Fruit fly (Drosophila melanogaster) ovary, adult (tissue): ENCODE measurements around the gene Helz.

Experiments
- CG17801 ChIP-seq: fragments of 200-800 bp; optimal IDR thresholded peaks from 2 replicates; lab custom pipeline; 2019; ENCODE audit warnings: missing biosample characterization, mild to moderate bottlenecking, missing genetic modification characterization, moderate library complexity; ENCODE audit not compliant: partially characterized antibody

The Helz gene

DNA sequence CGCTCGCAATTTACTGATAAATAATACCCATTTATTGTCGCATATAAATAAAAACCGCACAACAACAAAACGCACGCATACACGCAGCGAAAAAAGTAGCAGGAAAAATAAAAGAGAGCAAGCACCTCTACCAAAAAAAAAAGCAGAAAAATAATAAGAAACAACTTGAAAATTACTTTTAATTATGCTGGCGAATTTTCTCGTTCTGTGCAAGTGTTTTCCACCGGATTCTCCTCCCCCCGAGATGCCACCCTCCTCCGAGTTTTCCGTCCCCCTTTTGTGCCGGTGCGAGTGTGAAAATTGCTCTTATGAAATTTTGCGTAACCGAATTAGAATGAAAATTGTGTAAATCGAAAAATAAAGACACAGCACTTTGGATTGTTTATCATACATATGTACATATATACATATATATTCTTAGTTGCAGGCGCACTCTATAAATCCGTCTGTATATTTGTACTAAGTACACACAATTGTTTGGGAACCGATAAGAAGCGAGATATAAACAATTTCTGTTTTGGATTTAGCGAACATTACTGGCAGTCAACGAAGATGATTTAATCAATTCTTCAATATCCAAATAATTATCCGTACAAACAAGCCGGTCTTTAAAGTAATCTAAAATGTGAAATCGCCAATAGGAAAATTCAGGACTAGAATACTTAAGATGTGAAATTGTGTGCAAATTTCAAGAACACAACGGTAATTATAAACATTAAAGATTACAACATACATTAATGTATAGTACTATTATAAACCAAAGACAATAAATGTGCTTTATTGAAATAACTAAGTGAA, 1.3 kb downstream of the Helz start:
- TF ChIP-seq CG17801 (GFP tag; lab: Kevin White, UChicago): no peak

dm6 chr3L:14801854-14802616, 12.3 kb downstream of the Helz start, which contains the start of gene NHP2:
Gene NHP2 (minus strand): TSS chr3L:14802168.
- TF ChIP-seq CG17801 (GFP tag; lab: Kevin White, UChicago): peak; percentile 53

DNA sequence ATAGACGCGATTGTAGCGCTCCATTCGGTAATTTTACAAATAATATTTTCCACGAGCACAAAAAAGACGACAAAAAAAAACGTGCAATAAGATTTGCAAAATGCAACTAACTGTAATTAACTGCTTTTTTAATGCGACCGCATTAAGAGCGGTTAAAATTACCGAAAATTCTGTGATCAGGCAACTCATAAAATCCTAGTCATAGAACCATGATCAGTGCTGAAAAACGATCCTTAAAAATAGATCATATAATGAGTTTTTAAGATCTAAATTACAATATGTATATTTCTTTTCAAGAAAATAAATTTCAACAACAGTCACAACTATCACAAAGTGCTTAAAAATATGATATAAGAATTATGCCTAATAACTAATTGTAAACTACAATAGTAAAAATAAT, 13.5 kb downstream of the Helz start, which contains the start of gene gnu:
TSS of gene gnu (minus strand) at position 125 of the 400 bp plus-strand sequence.
- TF ChIP-seq CG17801 (GFP tag; lab: Kevin White, UChicago): no peak

DNA sequence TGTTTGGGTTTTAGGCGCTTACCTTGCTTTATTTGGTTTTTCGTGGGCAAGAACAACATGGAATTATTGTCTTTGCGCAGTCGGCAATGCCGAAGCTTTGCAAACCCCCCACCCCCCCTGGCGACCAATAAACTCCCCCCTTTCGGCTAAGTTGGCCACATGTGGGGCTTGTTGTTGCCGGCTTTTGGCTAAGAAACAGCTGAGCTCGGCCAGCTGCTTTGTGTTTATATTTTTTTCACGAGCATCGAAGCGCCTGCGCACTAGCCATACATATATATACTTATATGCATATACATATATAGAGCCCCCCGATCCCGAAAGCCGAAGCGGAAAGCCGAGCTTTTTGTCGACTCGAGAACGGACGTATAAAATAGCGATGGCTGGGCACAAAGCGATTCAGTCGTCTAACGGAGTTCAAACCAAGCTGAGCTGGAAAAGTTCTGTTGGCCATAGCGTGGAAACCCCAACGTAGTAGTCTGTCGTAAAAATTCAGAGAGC, 15.0 kb downstream of the Helz start, which contains the start of gene CG17839:
TSS of gene CG17839 (plus strand) at position 413 of the 498 bp plus-strand sequence.
- no peak for TF ChIP-seq CG17801 (GFP tag; lab: Kevin White, UChicago)

DNA sequence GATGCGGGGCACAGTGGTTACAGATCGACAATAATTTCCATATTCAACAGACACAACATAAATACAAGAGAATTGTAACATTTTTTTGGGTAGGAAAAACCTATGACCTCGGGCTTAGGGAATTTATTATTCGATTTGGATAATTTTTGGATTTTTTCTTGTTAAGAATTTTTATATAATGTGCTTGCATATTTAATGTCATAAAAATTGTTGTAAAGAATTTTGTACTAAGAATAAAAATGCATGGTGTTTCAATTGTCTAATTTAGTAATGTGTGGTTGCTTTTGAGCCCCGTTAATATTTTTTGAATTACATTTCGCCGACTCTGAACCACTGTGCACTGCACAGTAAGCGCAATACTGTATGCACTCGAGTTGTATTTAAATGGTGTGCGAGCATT, 26.9 kb downstream of the Helz start:
- TF ChIP-seq CG17801 (GFP tag; lab: Kevin White, UChicago): no peak

- TF ChIP-seq CG17801 (GFP tag; lab: Kevin White, UChicago): no peak
These were observed 31.4 kb downstream of the Helz start for dm6 chr3L:14821133-14821532.

dm6 chr3L:14822364-14822763, 32.6 kb downstream of the Helz start:
- no peak for TF ChIP-seq CG17801 (GFP tag; lab: Kevin White, UChicago)

- no peak for TF ChIP-seq CG17801 (GFP tag; lab: Kevin White, UChicago)
These were observed 57.7 kb downstream of the Helz start for dm6 chr3L:14847415-14847814.
